Worm (Caenorhabditis elegans) whole organism, mixed stage, embryonic: ENCODE results near the gene Y57G11C.1130.
A peak's percentile ranks its signal among the peaks of the same experiment; 100 is the strongest.

Experiments used
- M03D4.4 ChIP-seq: sonication (generic microtip); optimal IDR thresholded peaks from 2 replicates; lab custom pipeline; 2017; ENCODE audit warnings: mild to moderate bottlenecking, missing genetic modification characterization, missing compliant biosample characterization
- bed-3 ChIP-seq: fragments of 200-800 bp; sonication (Bioruptor generic); optimal IDR thresholded peaks from 3 replicates; lab custom pipeline; 2018; ENCODE audit warnings: mild to moderate bottlenecking, missing genetic modification characterization, moderate library complexity, missing compliant biosample characterization
- blmp-1 ChIP-seq: fragments of 150-350 bp; optimal IDR thresholded peaks from 2 replicates; lab custom pipeline; 2014; ENCODE audit warnings: missing biosample characterization, missing genetic modification characterization
- ceh-39 ChIP-seq: fragments of 150-350 bp; optimal IDR thresholded peaks from 2 replicates; lab custom pipeline; 2014; ENCODE audit warnings: missing biosample characterization, missing genetic modification characterization
- ceh-43 ChIP-seq: fragments of 200-800 bp; sonication (Bioruptor generic); optimal IDR thresholded peaks from 2 replicates; lab custom pipeline; 2018; ENCODE audit warnings: mild to moderate bottlenecking, missing genetic modification characterization, moderate library complexity, missing compliant biosample characterization
- ceh-83 ChIP-seq: fragments of 200-800 bp; sonication (Bioruptor generic); optimal IDR thresholded peaks from 2 replicates; lab custom pipeline; 2018; ENCODE audit warnings: mild to moderate bottlenecking, missing genetic modification characterization, missing compliant biosample characterization
- ces-1 ChIP-seq: fragments of 150-350 bp; optimal IDR thresholded peaks from 2 replicates; lab custom pipeline; 2014; ENCODE audit warnings: missing biosample characterization, missing genetic modification reagents, missing genetic modification characterization
- cnd-1 ChIP-seq: fragments of 200-800 bp; sonication (Bioruptor generic); optimal IDR thresholded peaks from 2 replicates; lab custom pipeline; 2018; ENCODE audit warnings: mild to moderate bottlenecking, missing genetic modification characterization, missing compliant biosample characterization
- drap-1 ChIP-seq: fragments of 200-800 bp; sonication (Bioruptor generic); optimal IDR thresholded peaks from 3 replicates; lab custom pipeline; 2018; ENCODE audit warnings: mild to moderate bottlenecking, missing genetic modification characterization, missing compliant biosample characterization
- elt-1 ChIP-seq: sonication (generic microtip); optimal IDR thresholded peaks from 2 replicates; lab custom pipeline; 2017; ENCODE audit warnings: missing genetic modification characterization, mild to moderate bottlenecking, missing compliant biosample characterization, antibody characterized with exemption, moderate library complexity, borderline replicate concordance; ENCODE audit not compliant: insufficient read depth
- elt-3 ChIP-seq: fragments of 150-350 bp; optimal IDR thresholded peaks from 2 replicates; lab custom pipeline; 2014; ENCODE audit warnings: missing biosample characterization, missing genetic modification characterization
- flh-1 ChIP-seq: fragments of 200-800 bp; sonication (Bioruptor generic); optimal IDR thresholded peaks from 2 replicates; lab custom pipeline; 2018; ENCODE audit warnings: mild to moderate bottlenecking, missing genetic modification characterization, moderate library complexity, missing compliant biosample characterization
- hlh-1 ChIP-seq: fragments of 150-350 bp; optimal IDR thresholded peaks from 2 replicates; lab custom pipeline; 2014; ENCODE audit warnings: missing biosample characterization, missing genetic modification reagents, missing genetic modification characterization
- lin-13 ChIP-seq: fragments of 150-350 bp; optimal IDR thresholded peaks from 2 replicates; lab custom pipeline; 2014; ENCODE audit warnings: missing biosample characterization, missing genetic modification characterization
- lin-32 ChIP-seq: fragments of 200-800 bp; sonication (Bioruptor generic); optimal IDR thresholded peaks from 2 replicates; lab custom pipeline; 2018; ENCODE audit warnings: mild to moderate bottlenecking, missing genetic modification characterization, missing compliant biosample characterization
- mab-5 ChIP-seq: fragments of 150-350 bp; optimal IDR thresholded peaks from 2 replicates; lab custom pipeline; 2014; ENCODE audit warnings: missing biosample characterization, missing genetic modification characterization
- mep-1 ChIP-seq: fragments of 150-350 bp; optimal IDR thresholded peaks from 2 replicates; lab custom pipeline; 2017; ENCODE audit warnings: missing biosample characterization, missing genetic modification reagents, missing genetic modification characterization, inconsistent platforms
- mls-2 ChIP-seq: sonication (generic microtip); optimal IDR thresholded peaks from 2 replicates; lab custom pipeline; 2016; ENCODE audit warnings: mild to moderate bottlenecking, missing genetic modification characterization, moderate library complexity, missing compliant biosample characterization
- nhr-12 ChIP-seq: fragments of 150-350 bp; optimal IDR thresholded peaks from 2 replicates; lab custom pipeline; 2014; ENCODE audit warnings: missing biosample characterization, missing genetic modification characterization
- nhr-2 ChIP-seq: fragments of 150-350 bp; optimal IDR thresholded peaks from 2 replicates; lab custom pipeline; 2014; ENCODE audit warnings: missing biosample characterization, missing genetic modification characterization
- nhr-237 ChIP-seq: fragments of 150-350 bp; optimal IDR thresholded peaks from 2 replicates; lab custom pipeline; 2014; ENCODE audit warnings: missing biosample characterization, missing genetic modification characterization
- nhr-28 ChIP-seq: fragments of 150-350 bp; optimal IDR thresholded peaks from 2 replicates; lab custom pipeline; 2014; ENCODE audit warnings: missing biosample characterization, missing genetic modification characterization
- nhr-76 ChIP-seq: sonication (generic microtip); optimal IDR thresholded peaks from 2 replicates; lab custom pipeline; 2017; ENCODE audit warnings: missing biosample characterization, missing genetic modification characterization
- pha-4 ChIP-seq: fragments of 150-350 bp; optimal IDR thresholded peaks from 2 replicates; lab custom pipeline; 2018; ENCODE audit warnings: missing biosample characterization, missing genetic modification reagents, missing genetic modification characterization
- snpc-4 ChIP-seq: fragments of 150-350 bp; optimal IDR thresholded peaks from 2 replicates; lab custom pipeline; 2014; ENCODE audit warnings: missing biosample characterization, missing genetic modification characterization
- sptf-1 ChIP-seq: sonication (generic microtip); optimal IDR thresholded peaks from 2 replicates; lab custom pipeline; 2017; ENCODE audit warnings: mild to moderate bottlenecking, missing genetic modification characterization, moderate library complexity, missing compliant biosample characterization
- tbx-8 ChIP-seq: fragments of 200-800 bp; sonication (Bioruptor generic); optimal IDR thresholded peaks from 2 replicates; lab custom pipeline; 2018; ENCODE audit warnings: mild to moderate bottlenecking, missing genetic modification characterization, moderate library complexity, missing compliant biosample characterization
- unc-120 ChIP-seq: sonication (generic microtip); optimal IDR thresholded peaks from 2 replicates; lab custom pipeline; 2017; ENCODE audit warnings: missing genetic modification characterization, missing compliant biosample characterization; ENCODE audit not compliant: poor library complexity, severe bottlenecking
- unc-39 ChIP-seq: fragments of 150-350 bp; optimal IDR thresholded peaks from 2 replicates; lab custom pipeline; 2014; ENCODE audit warnings: missing biosample characterization, missing genetic modification characterization
- unc-62 ChIP-seq: fragments of 150-350 bp; optimal IDR thresholded peaks from 2 replicates; lab custom pipeline; 2014; ENCODE audit warnings: missing biosample characterization, missing genetic modification reagents, missing genetic modification characterization
- zip-8 ChIP-seq: fragments of 150-350 bp; optimal IDR thresholded peaks from 2 replicates; lab custom pipeline; 2014; ENCODE audit warnings: missing biosample characterization, missing genetic modification characterization
- ztf-11 ChIP-seq: fragments of 150-350 bp; optimal IDR thresholded peaks from 2 replicates; lab custom pipeline; 2014; ENCODE audit warnings: missing biosample characterization, missing genetic modification characterization

The Y57G11C.1130 gene

DNA sequence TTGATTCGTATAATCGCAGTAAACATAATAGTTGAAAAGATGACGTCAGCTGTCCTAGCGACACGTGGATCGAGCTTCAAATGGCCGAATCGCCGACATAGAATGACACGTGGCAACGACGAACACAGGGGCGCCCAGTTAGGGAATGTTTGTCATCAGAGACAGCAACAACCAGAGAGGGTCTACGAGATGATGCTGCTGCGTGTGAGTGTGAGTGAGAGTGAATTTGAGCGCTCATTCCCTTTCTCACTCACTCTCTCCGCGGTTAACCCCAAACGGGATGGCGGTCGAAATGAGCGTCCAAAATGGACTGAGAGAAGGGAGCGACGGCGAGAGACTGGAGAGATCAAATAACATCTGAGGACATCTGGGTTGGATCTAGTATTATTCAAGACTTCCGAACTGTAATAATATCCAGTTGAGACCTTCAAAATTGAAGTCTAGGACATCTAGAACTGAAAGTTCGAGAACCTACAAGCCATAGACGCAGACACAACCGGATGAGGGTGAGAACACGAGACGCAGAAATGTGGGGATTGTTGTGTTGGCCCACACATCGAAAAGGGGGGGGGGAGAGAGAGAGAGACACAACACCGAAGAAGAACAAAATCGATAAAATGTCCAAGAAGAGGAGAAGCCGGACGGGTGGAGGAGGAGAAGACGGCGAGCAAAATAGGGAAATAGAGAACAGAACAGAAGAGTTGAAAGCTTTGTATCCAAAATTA is 11.8 kb downstream of the Y57G11C.1130 start (continued):
- TF ChIP-seq nhr-12 = no peak
- peak; percentile 51 for TF ChIP-seq ces-1
- peak; percentile 6 for TF ChIP-seq mep-1 (tag; lab: Kevin White, UChicago)

DNA sequence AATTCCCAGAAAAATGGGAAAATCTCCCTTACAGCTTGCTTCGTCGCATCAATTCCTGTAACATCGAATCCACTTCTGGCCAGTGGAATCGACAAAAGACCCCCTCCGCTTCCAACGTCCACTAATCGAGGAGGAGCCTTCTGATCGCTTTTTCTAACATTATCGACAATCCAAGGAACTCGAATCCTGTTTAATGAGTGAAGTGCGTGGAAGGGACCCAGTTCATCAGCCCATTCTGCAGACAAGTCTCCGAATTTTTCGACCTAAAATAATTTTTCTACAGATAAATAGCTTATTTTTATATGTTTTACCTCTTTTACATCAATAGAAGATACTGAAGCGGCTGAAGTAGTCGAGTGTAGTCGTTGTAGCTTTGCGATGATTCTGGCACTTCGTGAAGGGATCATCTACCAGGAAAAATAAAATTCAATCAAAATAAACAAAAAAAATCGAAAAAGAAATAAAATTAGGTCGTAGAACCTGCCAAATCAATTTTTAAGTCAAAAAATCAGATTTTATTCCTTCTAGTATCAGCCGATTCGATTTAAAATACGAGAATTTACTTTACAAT is 13.7 kb downstream of the Y57G11C.1130 start, which contains the start of gene coq-3:
Gene coq-3 (minus strand): TSS at position 407 of the 571 bp plus-strand sequence.
- TF ChIP-seq pha-4 (tag; lab: Kevin White, UChicago) = no peak
- no peak for TF ChIP-seq blmp-1 (tag; lab: Kevin White, UChicago)
- no peak for TF ChIP-seq drap-1 (GFP tag; lab: Kevin White, UChicago)
- TF ChIP-seq nhr-28 (tag; lab: Kevin White, UChicago) = no peak
- TF ChIP-seq nhr-76 (tag; lab: Kevin White, UChicago) = no peak
- no peak for TF ChIP-seq nhr-237
- TF ChIP-seq flh-1 = no peak
- TF ChIP-seq zip-8 = no peak
- TF ChIP-seq ces-1 = no peak
- no peak for TF ChIP-seq cnd-1 (tag; lab: Kevin White, UChicago)
- no peak for TF ChIP-seq ceh-43 (GFP tag; lab: Kevin White, UChicago)

DNA sequence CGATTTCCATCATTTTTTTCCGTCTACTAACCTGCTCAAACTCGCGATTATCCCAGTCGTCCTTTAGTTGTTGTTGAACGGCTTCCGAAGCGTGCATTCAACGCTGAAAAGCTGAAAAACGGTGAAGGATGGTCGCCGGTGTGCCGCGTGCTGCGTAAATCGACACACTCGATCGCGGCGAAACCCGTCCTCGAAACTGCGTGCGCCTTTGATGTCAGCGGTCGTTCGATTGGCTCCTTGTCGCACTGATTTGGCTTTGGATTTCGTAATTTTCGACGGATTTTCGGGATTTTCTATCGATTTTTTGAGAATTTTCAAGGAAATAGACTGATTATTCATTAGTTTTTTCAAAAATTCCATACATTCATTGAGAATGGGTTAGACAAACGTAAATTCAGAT is 15.0 kb downstream of the Y57G11C.1130 start, which contains the start of the genes Y57G11C.1147 and nuo-3:
Gene Y57G11C.1147 (minus strand): TSS at position 161 of the 400 bp plus-strand sequence.
Gene nuo-3 (minus strand): TSS at position 191 of the 400 bp plus-strand sequence.
- TF ChIP-seq mab-5 (tag; lab: Kevin White, UChicago) (no peak), unc-120 (no peak), snpc-4 (tag; lab: Kevin White, UChicago) (no peak), zip-8 (no peak), M03D4.4 (tag; lab: Kevin White, UChicago) (no peak), elt-1 (tag; lab: Kevin White, UChicago) (no peak), drap-1 (GFP tag; lab: Kevin White, UChicago) (no peak)
- TF ChIP-seq, all 35 proteins: peak for 0

DNA sequence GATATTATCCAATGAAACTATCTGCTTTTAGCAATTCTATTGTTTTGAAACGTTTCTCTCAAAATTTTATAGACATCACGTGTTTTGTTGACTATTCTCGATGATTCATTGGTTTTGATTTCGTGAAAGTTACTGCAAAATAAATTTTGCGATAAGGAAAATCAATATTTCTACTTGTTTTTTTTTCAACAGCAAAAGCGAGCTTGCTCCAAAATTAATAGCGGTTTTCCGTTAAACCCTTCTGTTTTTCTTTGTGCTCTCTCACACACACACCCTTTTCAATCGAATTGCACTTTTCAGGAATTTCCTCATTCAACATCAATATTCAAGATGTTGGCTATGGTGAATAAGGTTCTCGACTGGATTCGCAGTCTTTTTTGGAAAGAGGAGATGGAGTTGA is 15.5 kb downstream of the Y57G11C.1130 start, which contains the start of gene arl-8:
Gene arl-8 (plus strand): TSS at position 301 of the 400 bp plus-strand sequence.
- TF ChIP-seq bed-3 (GFP tag; lab: Kevin White, UChicago) = no peak
- no peak for TF ChIP-seq pha-4 (tag; lab: Kevin White, UChicago)
- TF ChIP-seq nhr-12 = no peak
- TF ChIP-seq snpc-4 (tag; lab: Kevin White, UChicago) = no peak
- TF ChIP-seq unc-62 (GFP tag; lab: Kevin White, UChicago) = no peak
- no peak for TF ChIP-seq nhr-28 (tag; lab: Kevin White, UChicago)
- TF ChIP-seq ceh-39 (tag; lab: Kevin White, UChicago) = no peak
- TF ChIP-seq unc-39 (tag; lab: Kevin White, UChicago) = no peak
- no peak for TF ChIP-seq lin-32 (GFP tag; lab: Kevin White, UChicago)
- TF ChIP-seq flh-1 = no peak
- TF ChIP-seq sptf-1 (tag; lab: Kevin White, UChicago) = no peak
- no peak for TF ChIP-seq ces-1
- TF ChIP-seq M03D4.4 (tag; lab: Kevin White, UChicago) = no peak
- TF ChIP-seq blmp-1 (tag; lab: Kevin White, UChicago) = no peak
- TF ChIP-seq nhr-237 = no peak
- no peak for TF ChIP-seq lin-13 (tag; lab: Kevin White, UChicago)
- TF ChIP-seq elt-3 (tag; lab: Kevin White, UChicago) = no peak
- no peak for TF ChIP-seq unc-120
- TF ChIP-seq mls-2 = no peak
- TF ChIP-seq tbx-8 = no peak
- TF ChIP-seq, all 35 proteins: peak for 0

DNA sequence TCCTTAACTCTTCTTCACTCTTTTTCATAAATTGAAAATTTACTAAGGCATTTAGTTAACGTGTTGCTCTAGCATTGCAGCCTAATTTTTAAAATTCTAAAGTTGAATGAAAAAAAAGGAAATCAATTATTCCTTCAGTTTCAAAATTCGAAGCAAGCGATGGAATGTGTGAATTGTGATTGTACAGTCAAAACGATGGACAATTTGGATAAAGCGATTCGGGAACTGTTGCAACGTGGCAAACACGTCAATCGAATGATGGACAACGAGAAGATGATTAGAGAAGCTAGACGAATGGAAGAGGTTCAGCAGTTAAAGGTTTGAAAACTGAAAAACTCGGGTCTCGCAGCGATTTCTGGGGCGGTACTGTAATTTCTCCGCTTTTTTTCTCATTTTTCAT is 16.9 kb downstream of the Y57G11C.1130 start, which contains the start of gene Y57G11C.14:
Gene Y57G11C.14 (plus strand): TSS at position 126 of the 400 bp plus-strand sequence.
- no peak for TF ChIP-seq nhr-76 (tag; lab: Kevin White, UChicago)
- TF ChIP-seq unc-120 = no peak
- TF ChIP-seq zip-8 = no peak
- no peak for TF ChIP-seq elt-3 (tag; lab: Kevin White, UChicago)
- TF ChIP-seq flh-1 = no peak
- TF ChIP-seq nhr-28 (tag; lab: Kevin White, UChicago) = no peak
- no peak for TF ChIP-seq nhr-237
- no peak for TF ChIP-seq sptf-1 (tag; lab: Kevin White, UChicago)
- no peak for TF ChIP-seq ceh-39 (tag; lab: Kevin White, UChicago)
- no peak for TF ChIP-seq unc-62 (GFP tag; lab: Kevin White, UChicago)
- TF ChIP-seq blmp-1 (tag; lab: Kevin White, UChicago) = no peak
- no peak for TF ChIP-seq ceh-83 (GFP tag; lab: Kevin White, UChicago)
- no peak for TF ChIP-seq ztf-11 (tag; lab: Kevin White, UChicago)
- TF ChIP-seq hlh-1 (tag; lab: Kevin White, UChicago) = no peak
- no peak for TF ChIP-seq drap-1 (GFP tag; lab: Kevin White, UChicago)
- no peak for TF ChIP-seq lin-32 (GFP tag; lab: Kevin White, UChicago)
- TF ChIP-seq cnd-1 (tag; lab: Kevin White, UChicago) = no peak
- no peak for TF ChIP-seq nhr-2 (tag; lab: Kevin White, UChicago)
- no peak for TF ChIP-seq ceh-43 (GFP tag; lab: Kevin White, UChicago)
- TF ChIP-seq mab-5 (tag; lab: Kevin White, UChicago) = no peak
